Worm (Caenorhabditis elegans): ENCODE measurements around the gene C54E10.11.

The C54E10.11 gene

DNA sequence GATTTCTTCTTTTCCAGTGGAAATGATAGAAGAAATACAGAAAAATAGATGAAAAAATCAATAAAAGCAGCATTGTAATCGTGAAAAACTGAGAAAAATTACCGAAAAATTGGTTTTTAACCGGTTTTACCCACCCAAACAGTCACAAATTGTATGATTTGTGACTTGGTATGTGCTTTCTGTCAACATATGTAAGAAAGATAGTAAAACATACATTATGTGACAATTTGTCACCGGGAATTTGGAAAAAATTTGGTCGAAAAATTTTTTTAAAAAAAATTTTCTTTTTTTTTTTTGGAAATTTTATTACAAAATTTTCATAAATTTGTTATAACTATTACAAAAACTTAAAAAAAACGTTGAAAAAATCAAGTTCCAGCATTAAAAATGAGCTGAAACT is 35.1 kb upstream of the C54E10.11 start, which contains the start of gene cyp-33D3:
cyp-33D3 (minus strand) TSS at position 101 of the 400 bp plus-strand sequence.
- no peak for TF ChIP-seq sdz-12 (GFP tag; optimal IDR thresholded peaks at IDR 0.05)
- TF ChIP-seq tra-1 (GFP tag; IDR thresholded peaks at IDR 0.05): no peak
- no peak for TF ChIP-seq lir-3 (tag; optimal IDR thresholded peaks at IDR 0.05)
- no peak for TF ChIP-seq nhr-28 (tag; optimal IDR thresholded peaks at IDR 0.05)
- TF ChIP-seq jun-1 (tag; optimal IDR thresholded peaks at IDR 0.05): no peak
- TF ChIP-seq ceh-82 (tag; optimal IDR thresholded peaks at IDR 0.05): no peak
- TF ChIP-seq rbr-2 (tag; optimal IDR thresholded peaks at IDR 0.05): no peak
- no peak for TF ChIP-seq mep-1 (tag; optimal IDR thresholded peaks at IDR 0.05)
- TF ChIP-seq tag-97 (GFP tag; IDR thresholded peaks at IDR 0.05): no peak
- no peak for TF ChIP-seq gei-8 (GFP tag; optimal IDR thresholded peaks at IDR 0.05)
- no peak for TF ChIP-seq aly-2 (tag; optimal IDR thresholded peaks at IDR 0.05)
- no peak for TF ChIP-seq daf-19 (GFP tag; conservative IDR thresholded peaks at IDR 0.05)
- no peak for TF ChIP-seq saeg-2 (GFP tag; IDR thresholded peaks at IDR 0.05)
- no peak for TF ChIP-seq lin-29 (GFP tag; IDR thresholded peaks at IDR 0.05)

DNA sequence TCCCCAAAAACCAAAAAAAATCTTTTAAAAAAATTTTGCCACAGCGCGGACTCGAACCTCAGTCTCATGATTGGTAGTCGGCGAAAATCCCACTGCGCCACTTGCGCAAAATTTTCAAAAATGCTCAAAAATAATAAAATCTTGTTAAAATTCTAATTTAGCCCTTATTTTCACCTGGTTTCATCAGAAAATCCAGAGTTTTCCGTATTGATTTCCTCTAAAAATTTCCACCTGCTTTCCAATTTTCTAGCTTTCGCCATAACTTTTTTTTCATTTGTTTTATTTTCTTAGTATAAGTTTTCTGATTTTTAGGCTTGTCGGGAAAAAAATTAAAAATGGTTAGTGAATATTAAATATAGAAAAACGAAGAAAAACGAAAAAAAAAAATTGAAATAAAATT is 25.4 kb upstream of the C54E10.11 start:
- TF ChIP-seq zfp-3 (GFP tag; conservative IDR thresholded peaks at IDR 0.05) (no peak), zag-1 (tag; optimal IDR thresholded peaks at IDR 0.05) (no peak), nhr-76 (tag; optimal IDR thresholded peaks at IDR 0.05) (no peak), lim-7 (GFP tag; IDR thresholded peaks at IDR 0.05) (no peak), F49E8.2 (tag; optimal IDR thresholded peaks at IDR 0.05; ENCODE audit: borderline replicate concordance) (no peak), tag-97 (GFP tag; IDR thresholded peaks at IDR 0.05) (no peak), mxl-2 (GFP tag; conservative IDR thresholded peaks at IDR 0.05) (no peak), lir-3 (tag; optimal IDR thresholded peaks at IDR 0.05) (no peak), ama-1 (optimal IDR thresholded peaks at IDR 0.05) (no peak), T26A8.4 (GFP tag; IDR thresholded peaks at IDR 0.05) (no peak), daf-16 (GFP tag; optimal IDR thresholded peaks at IDR 0.05) (no peak), daf-16 (tag; optimal IDR thresholded peaks at IDR 0.05) (no peak), ceh-44 (GFP tag; IDR thresholded peaks at IDR 0.05) (no peak), F26F4.8 (GFP tag; conservative IDR thresholded peaks at IDR 0.05) (no peak), Y105C5A.15 (GFP tag; IDR thresholded peaks at IDR 0.05) (no peak), unc-62 (GFP tag; optimal IDR thresholded peaks at IDR 0.05 in 1 of 2) (no peak), unc-62 (tag; optimal IDR thresholded peaks at IDR 0.05) (no peak), nhr-11 (tag; optimal IDR thresholded peaks at IDR 0.05) (no peak), ctbp-1 (GFP tag; IDR thresholded peaks at IDR 0.05) (no peak), aha-1 (tag) (no peak), nhr-111 (GFP tag; optimal IDR thresholded peaks at IDR 0.05) (no peak)

DNA sequence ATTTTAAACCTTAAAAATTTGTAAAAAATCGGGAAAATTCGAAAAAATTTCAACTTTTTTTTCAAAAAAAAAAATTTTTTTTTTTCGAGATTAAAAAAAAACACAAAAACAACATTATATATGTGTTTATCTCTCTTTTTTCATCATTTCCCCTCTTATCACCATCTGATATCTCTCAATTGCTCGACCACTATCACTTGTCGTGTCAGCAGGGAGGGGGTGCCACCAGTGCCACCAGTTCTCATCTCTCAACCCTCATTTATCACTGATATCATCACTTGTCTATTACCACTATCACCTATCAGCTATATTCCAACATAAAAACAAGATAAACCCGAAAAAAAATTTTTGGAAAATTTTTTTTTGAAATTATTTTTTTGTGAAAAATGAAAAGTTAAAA is 24.5 kb upstream of the C54E10.11 start:
- no peak for TF ChIP-seq D1046.2 (GFP tag; IDR thresholded peaks at IDR 0.05)
- TF ChIP-seq nhr-102 (tag; optimal IDR thresholded peaks at IDR 0.05): peak; percentile 38
- TF ChIP-seq egl-43 (GFP tag; IDR thresholded peaks at IDR 0.05): no peak
- no peak for TF ChIP-seq ztf-7 (tag; optimal IDR thresholded peaks at IDR 0.05)
- no peak for TF ChIP-seq nhr-42 (GFP tag; IDR thresholded peaks at IDR 0.05)
- TF ChIP-seq dmd-9 (GFP tag; IDR thresholded peaks at IDR 0.05): no peak
- no peak for TF ChIP-seq lin-15B (tag; optimal IDR thresholded peaks at IDR 0.05)
- no peak for TF ChIP-seq hif-1 (tag; optimal IDR thresholded peaks at IDR 0.05)
- TF ChIP-seq nhr-48 (tag; optimal IDR thresholded peaks at IDR 0.05): peak; percentile 32
- TF ChIP-seq dve-1 (tag; optimal IDR thresholded peaks at IDR 0.05; ENCODE audit: insufficient read depth): peak; percentile 68
- no peak for TF ChIP-seq duxl-1 (tag; optimal IDR thresholded peaks at IDR 0.05; ENCODE audit: poor library complexity)
- TF ChIP-seq T20F7.1 (GFP tag; optimal IDR thresholded peaks at IDR 0.05): no peak
- TF ChIP-seq spr-3 (GFP tag; optimal IDR thresholded peaks at IDR 0.05): no peak
- TF ChIP-seq vab-7 (GFP tag; IDR thresholded peaks at IDR 0.05): no peak
- no peak for TF ChIP-seq snpc-4 (tag; optimal IDR thresholded peaks at IDR 0.05)
- no peak for TF ChIP-seq lir-3 (tag; optimal IDR thresholded peaks at IDR 0.05)
- TF ChIP-seq F49E8.2 (tag; optimal IDR thresholded peaks at IDR 0.05; ENCODE audit: borderline replicate concordance): no peak
- TF ChIP-seq mxl-2 (GFP tag; conservative IDR thresholded peaks at IDR 0.05): no peak
- TF ChIP-seq jun-1 (tag; optimal IDR thresholded peaks at IDR 0.05): no peak
- no peak for TF ChIP-seq zfp-2 (tag; optimal IDR thresholded peaks at IDR 0.05)
- TF ChIP-seq hlh-30 (tag; optimal IDR thresholded peaks at IDR 0.05; ENCODE audit: insufficient read depth): peak; percentile 44
- TF ChIP-seq dmd-6 (GFP tag; IDR thresholded peaks at IDR 0.05): peak; percentile 42
- TF ChIP-seq nhr-11 (tag; optimal IDR thresholded peaks at IDR 0.05): no peak
